Worm (Caenorhabditis elegans) whole organism, L2 larva: ENCODE measurements around the gene T28D6.5.

Experiments used
- C34F6.9 ChIP-seq: fragments of 150-350 bp; optimal IDR thresholded peaks from 2 replicates; lab custom pipeline; 2014; ENCODE audit warnings: missing biosample characterization, missing genetic modification characterization
- F13H6.1 ChIP-seq: sonication (generic microtip); optimal IDR thresholded peaks from 2 replicates; lab custom pipeline; 2016; ENCODE audit warnings: missing genetic modification characterization, missing compliant biosample characterization
- R02D3.7 ChIP-seq: fragments of 150-350 bp; optimal IDR thresholded peaks from 2 replicates; lab custom pipeline; 2014; ENCODE audit warnings: missing biosample characterization, missing genetic modification characterization
- Y55F3AM.14 ChIP-seq: fragments of 200-800 bp; sonication (Bioruptor generic); optimal IDR thresholded peaks from 2 replicates; lab custom pipeline; 2018; ENCODE audit warnings: mild to moderate bottlenecking, missing genetic modification characterization, missing compliant biosample characterization
- ZK546.5 ChIP-seq: sonication (generic microtip); optimal IDR thresholded peaks from 2 replicates; lab custom pipeline; 2017; ENCODE audit warnings: missing biosample characterization, missing genetic modification characterization
- alr-1 ChIP-seq: fragments of 150-350 bp; optimal IDR thresholded peaks from 2 replicates; lab custom pipeline; 2014; ENCODE audit warnings: missing biosample characterization, missing genetic modification characterization
- aly-2 ChIP-seq: fragments of 150-350 bp; optimal IDR thresholded peaks from 2 replicates; lab custom pipeline; 2014; ENCODE audit warnings: missing biosample characterization, missing genetic modification characterization
- ama-1 ChIP-seq: fragments of 150-350 bp; optimal IDR thresholded peaks from 2 replicates; lab custom pipeline; 2018; ENCODE audit warnings: inconsistent platforms
- blmp-1 ChIP-seq: sonication (generic microtip); optimal IDR thresholded peaks from 2 replicates; lab custom pipeline; 2017; ENCODE audit warnings: missing genetic modification characterization, mild to moderate bottlenecking, missing compliant biosample characterization, antibody characterized with exemption, moderate library complexity; ENCODE audit not compliant: insufficient read depth
- ceh-16 ChIP-seq: fragments of 150-350 bp; optimal IDR thresholded peaks from 2 replicates; lab custom pipeline; 2014; ENCODE audit warnings: missing biosample characterization, missing genetic modification characterization
- crh-2 ChIP-seq: sonication (generic microtip); optimal IDR thresholded peaks from 2 replicates; lab custom pipeline; 2017; ENCODE audit warnings: missing biosample characterization, missing genetic modification characterization
- egl-27 ChIP-seq: sonication (generic microtip); optimal IDR thresholded peaks from 3 replicates; lab custom pipeline; 2017; ENCODE audit warnings: missing biosample characterization, missing genetic modification reagents, missing genetic modification characterization
- elt-1 ChIP-seq: fragments of 150-350 bp; optimal IDR thresholded peaks from 2 replicates; lab custom pipeline; 2014; ENCODE audit warnings: missing biosample characterization, missing genetic modification characterization
- fos-1 ChIP-seq: fragments of 150-350 bp; optimal IDR thresholded peaks from 2 replicates; lab custom pipeline; 2014; ENCODE audit warnings: missing biosample characterization, missing genetic modification characterization
- gmeb-1 ChIP-seq: fragments of 150-350 bp; optimal IDR thresholded peaks from 2 replicates; lab custom pipeline; 2014; ENCODE audit warnings: missing biosample characterization, missing genetic modification characterization
- lin-11 ChIP-seq: fragments of 150-350 bp; sonication (generic microtip); optimal IDR thresholded peaks from 2 replicates; lab custom pipeline; 2014; ENCODE audit warnings: missing biosample characterization, missing genetic modification characterization, inconsistent platforms, mixed read lengths
- lin-13 ChIP-seq: fragments of 150-350 bp; optimal IDR thresholded peaks from 2 replicates; lab custom pipeline; 2014; ENCODE audit warnings: missing biosample characterization, missing genetic modification reagents, missing genetic modification characterization
- lin-39 ChIP-seq: fragments of 150-350 bp; optimal IDR thresholded peaks from 2 replicates; lab custom pipeline; 2014; ENCODE audit warnings: missing biosample characterization, missing genetic modification reagents, missing genetic modification characterization
- lsy-2 ChIP-seq, 2 experiments: fragments of 150-350 bp in 1 of 2; sonication (generic microtip) in 1 of 2; optimal IDR thresholded peaks; 2 replicates each; lab custom pipeline; 2014 to 2017; ENCODE audit warnings: missing biosample characterization in 2 of 2, missing genetic modification characterization in 2 of 2
- mbf-1 ChIP-seq: sonication (generic microtip); optimal IDR thresholded peaks from 2 replicates; lab custom pipeline; 2017; ENCODE audit warnings: missing biosample characterization, missing genetic modification characterization
- nhr-10 ChIP-seq: sonication (generic microtip); optimal IDR thresholded peaks from 2 replicates; lab custom pipeline; 2017; ENCODE audit warnings: missing biosample characterization, missing genetic modification characterization
- nhr-11 ChIP-seq: fragments of 150-350 bp; optimal IDR thresholded peaks from 2 replicates; lab custom pipeline; 2014; ENCODE audit warnings: missing biosample characterization, missing genetic modification characterization
- nhr-12 ChIP-seq: fragments of 150-350 bp; optimal IDR thresholded peaks from 2 replicates; lab custom pipeline; 2014; ENCODE audit warnings: missing biosample characterization, missing genetic modification characterization
- nhr-129 ChIP-seq: fragments of 150-350 bp; optimal IDR thresholded peaks from 2 replicates; lab custom pipeline; 2014; ENCODE audit warnings: missing biosample characterization, missing genetic modification characterization
- nhr-21 ChIP-seq: fragments of 150-350 bp; optimal IDR thresholded peaks from 2 replicates; lab custom pipeline; 2014; ENCODE audit warnings: missing biosample characterization, missing genetic modification characterization
- nhr-23 ChIP-seq: fragments of 150-350 bp; optimal IDR thresholded peaks from 2 replicates; lab custom pipeline; 2014; ENCODE audit warnings: missing biosample characterization, missing genetic modification reagents, missing genetic modification characterization
- nhr-25 ChIP-seq: fragments of 150-350 bp; sonication (generic microtip); optimal IDR thresholded peaks from 3 replicates; lab custom pipeline; 2014; ENCODE audit warnings: missing biosample characterization, missing genetic modification characterization
- nhr-6 ChIP-seq: fragments of 150-350 bp; optimal IDR thresholded peaks from 2 replicates; lab custom pipeline; 2014; ENCODE audit warnings: missing biosample characterization, missing genetic modification characterization
- peb-1 ChIP-seq: fragments of 150-350 bp; optimal IDR thresholded peaks from 2 replicates; lab custom pipeline; 2014; ENCODE audit warnings: missing biosample characterization, missing genetic modification characterization
- sem-4 ChIP-seq: fragments of 150-350 bp; optimal IDR thresholded peaks from 2 replicates; lab custom pipeline; 2014; ENCODE audit warnings: missing biosample characterization, missing genetic modification reagents, missing genetic modification characterization
- skn-1 ChIP-seq: sonication (generic microtip); optimal IDR thresholded peaks from 2 replicates; lab custom pipeline; 2017; ENCODE audit warnings: missing biosample characterization, missing genetic modification characterization
- sma-3 ChIP-seq: sonication (generic microtip); optimal IDR thresholded peaks from 2 replicates; lab custom pipeline; 2016; ENCODE audit warnings: missing genetic modification reagents, missing genetic modification characterization, missing compliant biosample characterization
- sma-9 ChIP-seq, 2 experiments: fragments of 150-350 bp in 1 of 2; sonication (generic microtip) in 1 of 2; optimal IDR thresholded peaks; 2 replicates each; lab custom pipeline; 2014 to 2016; ENCODE audit warnings: missing genetic modification characterization in 2 of 2, mild to moderate bottlenecking in 1 of 2, missing biosample characterization in 1 of 2, missing compliant biosample characterization in 1 of 2, missing genetic modification reagents in 1 of 2, moderate library complexity in 1 of 2
- snpc-4 ChIP-seq: fragments of 150-350 bp; optimal IDR thresholded peaks from 2 replicates; lab custom pipeline; 2014; ENCODE audit warnings: missing biosample characterization, missing genetic modification characterization
- unc-39 ChIP-seq: fragments of 150-350 bp; optimal IDR thresholded peaks from 2 replicates; lab custom pipeline; 2014; ENCODE audit warnings: missing biosample characterization, missing genetic modification characterization
- unc-55 ChIP-seq: fragments of 150-350 bp; sonication (generic microtip); optimal IDR thresholded peaks from 3 replicates; lab custom pipeline; 2014; ENCODE audit warnings: missing biosample characterization, missing genetic modification reagents, missing genetic modification characterization
- unc-62 ChIP-seq: fragments of 150-350 bp; optimal IDR thresholded peaks from 2 replicates; lab custom pipeline; 2014; ENCODE audit warnings: missing biosample characterization, missing genetic modification reagents, missing genetic modification characterization
- zag-1 ChIP-seq: fragments of 150-350 bp; optimal IDR thresholded peaks from 2 replicates; lab custom pipeline; 2014; ENCODE audit warnings: missing biosample characterization, missing genetic modification characterization
- ztf-1 ChIP-seq: fragments of 200-800 bp; sonication (Bioruptor generic); conservative IDR thresholded peaks from 2 replicates; pipeline ENCODE4 v1.3.6; 2022; ENCODE audit warnings: missing genetic modification characterization, missing compliant biosample characterization
- ztf-4 ChIP-seq: fragments of 150-350 bp; optimal IDR thresholded peaks from 2 replicates; lab custom pipeline; 2014; ENCODE audit warnings: missing biosample characterization, missing genetic modification characterization

T28D6.5 gene

DNA sequence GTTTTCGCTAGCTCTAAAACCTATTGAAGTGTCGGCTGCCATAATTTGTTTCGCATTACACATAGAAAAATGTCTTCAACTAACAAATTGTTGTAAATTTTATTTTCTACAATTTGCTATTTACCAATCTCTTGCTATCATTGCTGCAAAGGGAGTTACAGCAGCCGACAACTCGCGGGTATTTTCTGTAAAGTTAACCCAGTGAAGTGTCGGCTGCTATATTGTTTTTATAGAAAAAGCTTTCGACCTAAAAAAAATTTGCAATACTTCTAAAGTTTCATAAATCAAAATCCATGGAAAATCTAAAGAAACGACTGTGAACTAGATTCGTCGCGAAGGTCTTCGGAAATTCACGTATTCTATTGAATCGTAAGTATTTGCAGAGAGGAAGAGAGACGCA, 45.4 kb downstream of the T28D6.5 start:
- no peak for TF ChIP-seq nhr-6 (tag; lab: Kevin White, UChicago)
- no peak for TF ChIP-seq lin-11
- no peak for TF ChIP-seq snpc-4 (tag; lab: Kevin White, UChicago)
- TF ChIP-seq R02D3.7 (tag; lab: Kevin White, UChicago) = no peak
- TF ChIP-seq alr-1 (tag; lab: Kevin White, UChicago) = no peak
- no peak for TF ChIP-seq lsy-2 (tag; optimal IDR thresholded peaks at IDR 0.05; lab: Kevin White, UChicago)
- no peak for TF ChIP-seq egl-27 (tag; lab: Kevin White, UChicago)
- TF ChIP-seq peb-1 (tag; lab: Kevin White, UChicago) = no peak
- no peak for TF ChIP-seq unc-62
- TF ChIP-seq nhr-129 (tag; lab: Kevin White, UChicago) = no peak
- no peak for TF ChIP-seq sma-3 (GFP tag; lab: Kevin White, UChicago)
- no peak for TF ChIP-seq gmeb-1 (tag; lab: Kevin White, UChicago)
- TF ChIP-seq fos-1 (tag; lab: Kevin White, UChicago) = no peak
- TF ChIP-seq lin-39 (tag; lab: Kevin White, UChicago) = no peak
- no peak for TF ChIP-seq ama-1
- TF ChIP-seq blmp-1 = no peak
- TF ChIP-seq F13H6.1 = no peak
- TF ChIP-seq C34F6.9 (tag; lab: Kevin White, UChicago) = no peak
- TF ChIP-seq nhr-21 (tag; lab: Kevin White, UChicago) = no peak
- no peak for TF ChIP-seq nhr-23

DNA sequence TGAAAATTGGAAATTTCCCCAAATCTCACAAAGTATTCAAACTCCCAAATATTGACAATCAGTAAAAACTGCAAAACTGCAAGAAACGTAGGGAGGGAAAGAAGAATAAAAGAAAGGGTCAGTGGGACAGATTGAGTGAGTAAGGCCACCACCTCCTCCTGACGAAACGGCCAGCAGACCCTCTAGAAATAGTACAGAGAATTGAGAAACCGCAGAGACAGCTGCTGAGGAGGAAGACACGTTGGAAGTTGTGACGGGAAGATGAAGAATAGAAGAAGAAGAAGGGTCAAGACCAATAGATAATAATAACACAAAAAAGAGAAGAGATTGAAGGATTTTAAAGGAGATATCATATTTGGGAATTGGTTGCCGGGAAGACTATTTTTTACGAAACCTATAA, 47.1 kb downstream of the T28D6.5 start:
- no peak for TF ChIP-seq snpc-4 (tag; lab: Kevin White, UChicago)
- no peak for TF ChIP-seq nhr-10
- TF ChIP-seq nhr-129 (tag; lab: Kevin White, UChicago) = peak; percentile 21
- no peak for TF ChIP-seq unc-55 (GFP tag; lab: Kevin White, UChicago)
- TF ChIP-seq crh-2 (tag; lab: Kevin White, UChicago) = peak; percentile 18
- TF ChIP-seq lin-13 (GFP tag; lab: Kevin White, UChicago) = peak; percentile 8
- no peak for TF ChIP-seq unc-62
- no peak for TF ChIP-seq sma-9 (GFP tag; optimal IDR thresholded peaks at IDR 0.05; lab: Kevin White, UChicago)
- no peak for TF ChIP-seq sma-9 (tag; optimal IDR thresholded peaks at IDR 0.05; lab: Kevin White, UChicago)
- no peak for TF ChIP-seq mbf-1 (tag; lab: Kevin White, UChicago)
- TF ChIP-seq aly-2 (tag; lab: Kevin White, UChicago) = no peak
- TF ChIP-seq elt-1 (tag; lab: Kevin White, UChicago) = no peak
- no peak for TF ChIP-seq skn-1 (tag; lab: Kevin White, UChicago)
- no peak for TF ChIP-seq nhr-11
- no peak for TF ChIP-seq ZK546.5
- TF ChIP-seq nhr-25 = peak; percentile 19
- no peak for TF ChIP-seq R02D3.7 (tag; lab: Kevin White, UChicago)
- no peak for TF ChIP-seq zag-1
- no peak for TF ChIP-seq blmp-1
- no peak for TF ChIP-seq ama-1
- TF ChIP-seq nhr-12 (tag; lab: Kevin White, UChicago) = no peak
- TF ChIP-seq unc-39 = no peak
- TF ChIP-seq fos-1 (tag; lab: Kevin White, UChicago) = peak; percentile 49
- TF ChIP-seq lsy-2 (tag; optimal IDR thresholded peaks at IDR 0.05; lab: Kevin White, UChicago) = peak in 1 of 2 experiments; percentile 30
- TF ChIP-seq C34F6.9 (tag; lab: Kevin White, UChicago) = peak; percentile 25
- no peak for TF ChIP-seq sma-3 (GFP tag; lab: Kevin White, UChicago)
- no peak for TF ChIP-seq alr-1 (tag; lab: Kevin White, UChicago)

ce11 chrIII:11381922-11382321, 48.4 kb downstream of the T28D6.5 start, which contains the start of gene subs-4:
TSS of gene subs-4 (plus strand) at chrIII:11382222.
- TF ChIP-seq egl-27 (tag; lab: Kevin White, UChicago) = no peak
- no peak for TF ChIP-seq unc-55 (GFP tag; lab: Kevin White, UChicago)
- no peak for TF ChIP-seq R02D3.7 (tag; lab: Kevin White, UChicago)
- TF ChIP-seq blmp-1 = no peak
- TF ChIP-seq sma-9 (GFP tag; optimal IDR thresholded peaks at IDR 0.05; lab: Kevin White, UChicago) = no peak
- TF ChIP-seq sma-9 (tag; optimal IDR thresholded peaks at IDR 0.05; lab: Kevin White, UChicago) = no peak
- no peak for TF ChIP-seq nhr-23
- no peak for TF ChIP-seq gmeb-1 (tag; lab: Kevin White, UChicago)
- no peak for TF ChIP-seq sem-4 (tag; lab: Kevin White, UChicago)
- TF ChIP-seq ztf-4 (tag; lab: Kevin White, UChicago) = no peak
- TF ChIP-seq ama-1 = no peak

DNA sequence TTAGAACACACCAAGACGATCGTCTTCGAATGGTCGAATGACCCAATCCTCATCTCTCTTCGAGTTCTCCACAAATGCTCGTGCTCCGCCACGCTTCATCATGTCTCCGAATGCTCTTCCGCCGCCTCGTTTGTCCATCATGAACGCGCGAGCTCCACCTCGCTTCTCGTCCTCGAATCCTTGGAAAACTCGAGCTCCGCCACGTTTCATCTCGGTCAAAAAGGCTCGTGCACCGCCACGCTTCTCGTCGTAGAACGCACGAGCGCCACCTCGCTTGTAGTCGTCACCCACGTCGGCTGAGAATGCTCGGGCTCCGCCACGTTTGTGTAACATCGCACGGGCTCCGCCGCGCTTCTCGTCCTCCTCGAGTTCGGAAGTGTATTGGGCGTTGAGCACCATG, 55.9 kb downstream of the T28D6.5 start:
- no peak for TF ChIP-seq skn-1 (tag; lab: Kevin White, UChicago)
- TF ChIP-seq ztf-1 (GFP tag; lab: Robert Waterston, UW) = no peak
- no peak for TF ChIP-seq ZK546.5
- TF ChIP-seq mbf-1 (tag; lab: Kevin White, UChicago) = no peak
- no peak for TF ChIP-seq nhr-6 (tag; lab: Kevin White, UChicago)
- TF ChIP-seq ama-1 = no peak
- no peak for TF ChIP-seq Y55F3AM.14 (GFP tag; lab: Kevin White, UChicago)
- no peak for TF ChIP-seq ceh-16
- no peak for TF ChIP-seq nhr-12 (tag; lab: Kevin White, UChicago)
- no peak for TF ChIP-seq lsy-2 (tag; optimal IDR thresholded peaks at IDR 0.05; lab: Kevin White, UChicago)
